Worm (Caenorhabditis elegans) whole organism, dauer: ENCODE results near the gene C14B9.3.

Experiments used
- unc-62 ChIP-seq: sonication (generic microtip); optimal IDR thresholded peaks from 2 replicates; lab custom pipeline; 2017; ENCODE audit warnings: missing biosample characterization, missing genetic modification reagents, missing genetic modification characterization

Gene C14B9.3

DNA sequence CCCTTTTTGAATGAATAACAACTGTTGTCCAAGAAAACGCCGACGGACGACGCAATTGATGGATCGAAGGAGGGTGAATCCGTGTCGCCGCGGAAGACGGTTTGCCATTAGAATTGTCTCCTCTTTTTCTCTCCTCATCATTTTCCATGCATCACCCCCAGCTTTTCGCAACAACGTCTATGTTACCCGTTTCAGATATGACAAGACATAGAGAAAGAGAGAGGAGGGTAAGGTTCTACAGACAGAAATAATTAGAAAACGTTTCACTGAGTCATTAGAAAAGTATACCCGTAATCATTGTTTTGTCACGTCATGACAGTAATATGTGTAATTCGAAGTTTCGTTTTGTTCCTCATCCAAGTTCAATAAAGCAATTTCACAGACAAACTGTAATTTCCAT is 2.8 kb upstream of the C14B9.3 start:
- no peak for TF ChIP-seq unc-62 (GFP tag; lab: Kevin White, UChicago)

DNA sequence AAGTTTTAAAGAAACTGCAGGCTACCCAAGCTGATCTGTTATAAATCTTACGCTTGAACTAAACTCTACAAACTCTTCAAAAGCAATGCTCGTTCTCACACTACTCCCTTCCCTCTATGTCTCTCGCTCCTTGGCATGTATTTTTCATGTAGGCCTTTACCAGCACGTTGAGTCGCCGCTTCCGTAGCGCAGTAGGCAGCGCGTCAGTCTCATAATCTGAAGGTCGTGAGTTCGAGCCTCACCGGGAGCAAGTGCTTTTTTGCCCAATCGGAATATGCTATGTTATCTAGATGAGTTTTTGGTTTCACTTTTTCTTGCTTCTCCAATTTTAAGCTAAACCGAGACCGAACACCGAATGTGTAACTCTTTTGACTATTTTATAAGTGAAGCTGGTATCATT is 2.1 kb upstream of the C14B9.3 start:
- TF ChIP-seq unc-62 (GFP tag; lab: Kevin White, UChicago), result no peak

DNA sequence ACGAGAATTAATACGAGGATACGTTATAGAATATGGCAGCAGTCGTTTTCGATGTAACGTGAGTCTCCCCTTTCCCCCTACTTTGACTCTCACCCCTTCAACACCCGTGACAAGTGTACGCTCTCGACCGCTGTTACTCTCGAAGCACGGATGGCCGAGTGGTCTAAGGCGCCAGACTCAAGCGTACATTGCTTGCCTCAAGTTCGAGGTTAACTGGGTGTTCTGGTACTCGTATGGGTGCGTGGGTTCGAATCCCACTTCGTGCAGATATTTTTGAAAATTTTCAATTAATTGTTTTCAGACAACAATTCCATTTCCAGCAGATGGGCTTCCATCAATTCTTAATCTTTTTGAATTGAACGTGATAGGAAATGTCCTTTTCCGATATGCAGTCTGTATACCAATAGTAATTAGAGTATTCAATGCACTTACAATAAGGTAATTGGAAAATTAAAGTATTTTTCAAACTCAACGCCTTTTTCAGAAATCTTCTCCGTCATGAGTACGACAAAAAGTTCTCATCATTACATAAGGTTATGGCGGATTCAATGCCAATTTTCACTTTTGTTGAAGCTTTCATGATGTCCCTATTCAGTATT is 968 bp downstream of the C14B9.3 start:
- TF ChIP-seq unc-62 (GFP tag; lab: Kevin White, UChicago), result no peak

ce11 chrIII:8111347-8111746 is 2.8 kb downstream of the C14B9.3 start:
- TF ChIP-seq unc-62 (GFP tag; lab: Kevin White, UChicago), result no peak

- no peak for TF ChIP-seq unc-62 (GFP tag; lab: Kevin White, UChicago)
Observed at ce11 chrIII:8115877-8116276, 7.3 kb downstream of the C14B9.3 start.

DNA sequence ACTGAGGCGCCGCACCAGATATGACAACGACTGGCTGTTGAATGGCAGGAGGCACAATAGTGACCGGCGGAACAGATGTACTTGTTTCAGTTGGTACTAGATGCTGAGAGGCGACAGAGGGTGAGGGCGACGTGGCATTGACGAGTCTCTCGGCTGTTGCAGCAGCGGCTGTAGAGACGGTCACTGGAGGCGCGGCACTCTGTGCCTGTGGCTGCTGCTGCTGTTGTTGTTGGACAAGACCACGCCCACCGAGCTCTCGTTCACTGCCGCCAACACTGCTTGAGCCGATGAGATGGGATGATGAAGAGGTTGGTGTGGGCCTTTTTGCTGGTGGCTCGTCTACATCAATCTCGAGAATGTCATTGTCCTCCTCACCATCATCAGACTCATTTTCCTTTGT is 8.6 kb downstream of the C14B9.3 start:
- TF ChIP-seq unc-62 (GFP tag; lab: Kevin White, UChicago), result no peak

ce11 chrIII:8121132-8121531 is 12.5 kb downstream of the C14B9.3 start, which contains the start of gene gei-8:
gei-8 (minus strand) TSS chrIII:8121232.
- TF ChIP-seq unc-62 (GFP tag; lab: Kevin White, UChicago), result no peak

ce11 chrIII:8121923-8122322 is 13.3 kb downstream of the C14B9.3 start:
- TF ChIP-seq unc-62 (GFP tag; lab: Kevin White, UChicago), result no peak

- no peak for TF ChIP-seq unc-62 (GFP tag; lab: Kevin White, UChicago)
Observed at ce11 chrIII:8124323-8124722, 15.7 kb downstream of the C14B9.3 start.

DNA sequence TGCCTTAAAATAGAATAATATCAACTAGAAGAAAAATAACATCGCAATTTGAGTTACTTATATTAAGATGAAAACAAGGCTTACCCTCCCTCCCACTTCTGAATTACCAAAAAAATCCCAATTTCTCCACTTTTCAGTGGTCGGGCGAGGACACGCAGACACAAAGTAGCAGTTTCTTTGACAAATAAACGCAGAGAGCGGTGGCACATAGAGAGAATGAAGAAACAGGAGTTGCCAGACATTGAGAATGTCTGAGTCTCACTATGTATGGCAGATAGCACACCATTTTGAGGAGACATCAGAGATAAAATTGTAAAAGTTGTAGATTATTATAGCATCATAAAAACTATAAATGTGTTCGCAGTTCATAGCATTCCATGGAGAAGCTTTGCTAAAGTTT is 16.6 kb downstream of the C14B9.3 start:
- TF ChIP-seq unc-62 (GFP tag; lab: Kevin White, UChicago), result no peak

- TF ChIP-seq unc-62 (GFP tag; lab: Kevin White, UChicago), result no peak
Observed at ce11 chrIII:8126978-8127377, 18.4 kb downstream of the C14B9.3 start.

- TF ChIP-seq unc-62 (GFP tag; lab: Kevin White, UChicago), result no peak
Observed at ce11 chrIII:8129195-8129594, 20.6 kb downstream of the C14B9.3 start.

- TF ChIP-seq unc-62 (GFP tag; lab: Kevin White, UChicago), result no peak
Observed at ce11 chrIII:8130177-8130902, 21.8 kb downstream of the C14B9.3 start, which contains the start of the genes rpl-21 and C14B9.10. rpl-21 (minus strand) TSS chrIII:8130227. C14B9.10 (plus strand) TSS chrIII:8130852.

- TF ChIP-seq unc-62 (GFP tag; lab: Kevin White, UChicago), result no peak
Observed at ce11 chrIII:8132496-8132895, 23.9 kb downstream of the C14B9.3 start.

DNA sequence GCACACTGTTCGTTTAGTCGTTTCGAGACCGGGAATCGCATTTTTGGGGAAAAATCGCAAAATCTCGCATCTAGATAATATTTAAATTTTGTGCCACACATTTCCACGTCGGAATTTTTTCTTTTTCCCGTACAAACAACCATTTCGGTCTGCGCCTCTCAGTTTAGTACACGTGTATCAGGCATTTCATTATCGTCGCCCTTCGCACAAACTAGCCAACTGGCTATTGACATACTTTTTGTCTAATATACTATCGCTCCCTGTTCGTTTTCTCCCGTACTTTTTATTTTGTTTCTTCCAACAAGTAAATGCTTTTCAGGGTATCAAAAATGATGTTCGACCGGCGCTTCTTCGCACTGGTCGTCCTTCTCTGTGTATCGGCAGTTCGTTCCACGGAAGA is 24.8 kb downstream of the C14B9.3 start, which contains the start of gene C14B9.2:
C14B9.2 (plus strand) TSS at position 320 of the 400 bp plus-strand sequence.
- no peak for TF ChIP-seq unc-62 (GFP tag; lab: Kevin White, UChicago)

DNA sequence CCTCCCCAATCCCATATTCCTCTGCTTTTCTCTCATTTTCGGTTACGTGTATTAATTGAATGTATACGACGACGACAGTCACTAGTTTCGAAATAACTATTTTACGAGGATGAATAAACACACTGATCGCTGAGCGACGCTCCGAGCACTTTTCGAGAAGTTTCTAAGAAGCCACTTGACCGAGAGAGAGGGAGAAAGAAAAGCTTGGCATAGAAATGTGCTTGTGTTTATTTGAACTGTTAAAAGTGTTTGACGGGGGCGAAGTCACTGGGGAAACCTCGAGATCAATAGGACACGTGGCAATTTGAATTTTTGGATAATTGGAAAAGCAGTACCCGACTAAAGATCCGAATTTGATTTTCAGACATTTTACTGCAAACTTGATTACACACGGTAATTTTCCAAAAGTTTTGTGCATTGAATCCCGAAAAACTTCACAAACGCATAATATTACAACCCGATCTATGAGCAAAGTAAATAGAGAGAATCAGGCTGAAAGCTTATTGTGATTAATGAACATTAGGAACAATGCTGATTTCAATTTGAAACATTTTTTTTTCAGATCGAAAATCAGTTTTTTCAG is 28.0 kb downstream of the C14B9.3 start:
- TF ChIP-seq unc-62 (GFP tag; lab: Kevin White, UChicago), result no peak
